Fruit fly (Drosophila melanogaster) whole organism, wandering third instar larva: ENCODE measurements around the gene Ork1.
A peak's percentile ranks its signal among the peaks of the same experiment; 100 is the strongest.

ENCODE experiments used
- Abd-B ChIP-seq: fragments of >200 bp; optimal IDR thresholded peaks from 2 replicates; lab custom pipeline; 2017; ENCODE audit warnings: missing biosample characterization, missing genetic modification characterization
- CG32264 ChIP-seq: fragments of 200-800 bp; sonication (Bioruptor generic); optimal IDR thresholded peaks from 2 replicates; lab custom pipeline; 2016; ENCODE audit warnings: missing biosample characterization, missing genetic modification characterization
- CG9705 ChIP-seq: fragments of 200-800 bp; sonication (Bioruptor generic); optimal IDR thresholded peaks from 2 replicates; lab custom pipeline; 2018; ENCODE audit warnings: missing biosample characterization, mild to moderate bottlenecking, missing genetic modification characterization
- Dfd ChIP-seq: fragments of >200 bp; optimal IDR thresholded peaks from 2 replicates; lab custom pipeline; 2017; ENCODE audit warnings: missing biosample characterization, missing genetic modification characterization
- Dif ChIP-seq: fragments of 200-275, 200-300 bp; sonication (Bioruptor generic); optimal IDR thresholded peaks from 2 replicates; lab custom pipeline; 2018; ENCODE audit warnings: missing biosample characterization, missing genetic modification characterization; ENCODE audit not compliant: partially characterized antibody
- GATAd ChIP-seq: sonication (Bioruptor generic); optimal IDR thresholded peaks from 2 replicates; lab custom pipeline; 2016; ENCODE audit warnings: missing biosample characterization, missing genetic modification characterization
- HLH106 ChIP-seq: fragments of 200-800 bp; optimal IDR thresholded peaks from 3 replicates; lab custom pipeline; 2019; ENCODE audit warnings: missing biosample characterization, mild to moderate bottlenecking, missing genetic modification characterization, moderate library complexity
- Hr78 ChIP-seq: fragments of >200 bp; optimal IDR thresholded peaks from 2 replicates; lab custom pipeline; 2017; ENCODE audit warnings: missing biosample characterization, missing genetic modification characterization
- Jra ChIP-seq: sonication (Bioruptor generic); optimal IDR thresholded peaks from 2 replicates; lab custom pipeline; 2016; ENCODE audit warnings: missing biosample characterization, missing genetic modification characterization
- N ChIP-seq: fragments of >200 bp; optimal IDR thresholded peaks from 2 replicates; lab custom pipeline; 2018; ENCODE audit warnings: missing biosample characterization, missing external identifiers, missing genetic modification characterization
- OdsH ChIP-seq: fragments of 200-800 bp; sonication (Bioruptor generic); optimal IDR thresholded peaks from 2 replicates; lab custom pipeline; 2016; ENCODE audit warnings: missing biosample characterization, mild to moderate bottlenecking, missing genetic modification characterization
- Rel ChIP-seq, 2 experiments: fragments of 200-800 bp; sonication (Bioruptor generic) in 1 of 2; optimal IDR thresholded peaks; 2 replicates in 1 of 2; 3 replicates in 1 of 2; lab custom pipeline; 2016 to 2019; ENCODE audit warnings: mild to moderate bottlenecking in 2 of 2, missing biosample characterization in 2 of 2, missing genetic modification characterization in 2 of 2, moderate library complexity in 1 of 2
- Sp1 ChIP-seq: fragments of 200-800 bp; sonication (Bioruptor generic); optimal IDR thresholded peaks from 3 replicates; lab custom pipeline; 2019; ENCODE audit warnings: missing biosample characterization, mild to moderate bottlenecking, missing genetic modification characterization, moderate library complexity
- Vsx2 ChIP-seq: fragments of 200-300, 225-300 bp; sonication (Bioruptor generic); optimal IDR thresholded peaks from 2 replicates; lab custom pipeline; 2018; ENCODE audit warnings: missing biosample characterization, missing genetic modification characterization; ENCODE audit not compliant: partially characterized antibody
- brk ChIP-seq: fragments of 200-800 bp; sonication (Bioruptor generic); optimal IDR thresholded peaks from 2 replicates; lab custom pipeline; 2016; ENCODE audit warnings: missing biosample characterization, mild to moderate bottlenecking, missing genetic modification characterization
- dl ChIP-seq, 2 experiments: fragments of 175-275, 200-275 bp in 1 of 2; fragments of 200-275 bp in 1 of 2; sonication (Bioruptor generic); optimal IDR thresholded peaks; lab custom pipeline; 2018; ENCODE audit warnings: mild to moderate bottlenecking in 2 of 2, missing biosample characterization in 2 of 2, missing genetic modification characterization in 2 of 2, moderate library complexity in 2 of 2; ENCODE audit not compliant: partially characterized antibody in 2 of 2, insufficient read depth in 1 of 2
- dmrt93B ChIP-seq: fragments of 200-800 bp; sonication (Bioruptor generic); optimal IDR thresholded peaks from 2 replicates; lab custom pipeline; 2018; ENCODE audit warnings: missing biosample characterization, mild to moderate bottlenecking, missing genetic modification characterization
- dsf ChIP-seq: sonication (Bioruptor generic); optimal IDR thresholded peaks from 2 replicates; lab custom pipeline; 2016; ENCODE audit warnings: missing biosample characterization, missing genetic modification characterization, borderline replicate concordance
- ey ChIP-seq: fragments of 200-800 bp; sonication (Bioruptor generic); optimal IDR thresholded peaks from 2 replicates; lab custom pipeline; 2016; ENCODE audit warnings: missing biosample characterization, missing genetic modification characterization
- fru ChIP-seq: fragments of 200-800 bp; sonication (Bioruptor generic); optimal IDR thresholded peaks from 3 replicates; lab custom pipeline; 2016; ENCODE audit warnings: missing biosample characterization, mild to moderate bottlenecking, missing genetic modification characterization
- jim ChIP-seq: fragments of 175-275, 200-325 bp; sonication (Bioruptor generic); optimal IDR thresholded peaks from 2 replicates; lab custom pipeline; 2016; ENCODE audit warnings: missing biosample characterization, mild to moderate bottlenecking, missing genetic modification characterization
- pan ChIP-seq: fragments of >200 bp; optimal IDR thresholded peaks from 2 replicates; lab custom pipeline; 2017
- psq ChIP-seq: fragments of 200-800 bp; sonication (Bioruptor generic); optimal IDR thresholded peaks from 3 replicates; lab custom pipeline; 2017; ENCODE audit warnings: missing biosample characterization, mild to moderate bottlenecking, missing genetic modification characterization, moderate library complexity
- sv ChIP-seq: fragments of 200-800 bp; sonication (Bioruptor generic); optimal IDR thresholded peaks from 3 replicates; lab custom pipeline; 2016; ENCODE audit warnings: missing biosample characterization, missing genetic modification characterization
- tai ChIP-seq: sonication (Bioruptor generic); optimal IDR thresholded peaks from 2 replicates; lab custom pipeline; 2016; ENCODE audit warnings: missing biosample characterization, missing genetic modification characterization
- usp ChIP-seq: fragments of >200 bp; optimal IDR thresholded peaks from 2 replicates; lab custom pipeline; 2017; ENCODE audit warnings: missing biosample characterization, missing genetic modification characterization
- woc ChIP-seq: sonication (Bioruptor generic); optimal IDR thresholded peaks from 2 replicates; lab custom pipeline; 2016; ENCODE audit warnings: missing biosample characterization, mild to moderate bottlenecking, missing genetic modification characterization

Ork1 gene

dm6 chrX:10926245-10926644 lies 35.2 kb upstream of the Ork1 start:
- no peak for TF ChIP-seq CG9705 (GFP tag; lab: Kevin White, UChicago)
- TF ChIP-seq Abd-B (GFP tag; lab: Kevin White, UChicago), result no peak
- TF ChIP-seq Sp1 (GFP tag; lab: Kevin White, UChicago), result no peak
- no peak for TF ChIP-seq jim (GFP tag; lab: Kevin White, UChicago)
- no peak for TF ChIP-seq fru (GFP tag; lab: Kevin White, UChicago)
- no peak for TF ChIP-seq HLH106

DNA sequence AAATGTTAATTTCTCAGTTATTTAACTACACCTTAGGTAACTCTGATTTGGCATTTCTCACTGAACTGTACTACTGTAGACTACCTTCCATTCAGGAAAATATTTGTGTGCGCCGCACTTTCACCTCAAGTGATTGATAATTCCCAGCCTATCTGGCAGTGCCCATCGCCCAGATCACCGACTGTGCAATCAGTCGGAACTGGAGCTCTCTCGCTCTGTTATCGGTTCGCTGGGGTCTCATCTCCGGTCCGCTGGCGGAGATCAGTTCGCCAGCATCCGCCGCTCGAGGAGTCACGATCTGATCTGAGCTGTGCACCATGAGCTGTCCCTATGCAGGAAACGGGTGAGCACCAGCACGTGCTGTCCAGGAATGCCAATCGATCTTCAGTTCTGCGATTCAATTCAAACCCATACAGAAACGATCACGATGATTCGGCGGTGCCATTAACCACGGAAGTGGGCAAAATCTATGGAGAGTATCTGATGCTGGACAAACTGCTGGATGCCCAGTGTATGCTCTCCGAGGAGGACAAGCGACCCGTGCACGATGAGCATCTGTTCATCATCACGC lies 32.7 kb upstream of the Ork1 start, which contains the start of gene v:
TSS of gene v (plus strand) at position 262 of the 571 bp plus-strand sequence.
- TF ChIP-seq usp (GFP tag; lab: Kevin White, UChicago) (peak; percentile 56), CG9705 (GFP tag; lab: Kevin White, UChicago) (no peak)

DNA sequence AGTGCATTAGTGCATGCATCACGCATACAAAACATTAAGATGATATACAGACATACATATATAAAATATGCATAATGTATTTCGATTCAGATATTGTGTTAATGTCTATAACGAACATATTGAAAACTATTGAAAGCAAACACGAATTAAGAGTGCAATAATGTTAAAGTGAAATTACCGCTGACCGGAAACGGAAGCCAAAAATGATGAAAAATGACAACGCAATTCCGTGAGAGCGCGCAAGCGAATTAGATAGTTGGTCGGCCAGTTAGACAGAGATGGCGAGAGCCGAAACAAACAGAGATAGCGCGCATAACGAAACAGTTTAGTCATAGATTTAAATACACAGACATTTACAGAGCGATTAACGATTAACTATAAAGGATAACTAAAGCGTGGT lies 31.1 kb upstream of the Ork1 start:
- TF ChIP-seq CG9705 (GFP tag; lab: Kevin White, UChicago) (no peak), Rel (GFP tag; optimal IDR thresholded peaks at IDR 0.05; lab: Kevin White, UChicago) (no peak), Rel (tag; optimal IDR thresholded peaks at IDR 0.05; lab: Kevin White, UChicago) (no peak), CG32264 (GFP tag; lab: Kevin White, UChicago) (no peak), OdsH (GFP tag; lab: Kevin White, UChicago) (no peak), jim (GFP tag; lab: Kevin White, UChicago) (no peak), GATAd (GFP tag; lab: Kevin White, UChicago) (no peak), Hr78 (GFP tag; lab: Kevin White, UChicago) (no peak), dsf (GFP tag; lab: Kevin White, UChicago) (no peak), sv (GFP tag; lab: Kevin White, UChicago) (no peak), Vsx2 (GFP tag; lab: Kevin White, UChicago) (no peak), HLH106 (no peak), woc (no peak)

- TF ChIP-seq sv (GFP tag; lab: Kevin White, UChicago) (no peak), dl (GFP tag; optimal IDR thresholded peaks at IDR 0.05; lab: Kevin White, UChicago; ENCODE audit: insufficient read depth in 1 of 2, partially characterized antibody in 2 of 2) (no peak), woc (no peak), OdsH (GFP tag; lab: Kevin White, UChicago) (no peak), brk (GFP tag; lab: Kevin White, UChicago) (no peak), tai (GFP tag; lab: Kevin White, UChicago) (no peak), N (GFP tag; lab: Kevin White, UChicago) (no peak), psq (no peak), Dif (no peak), ey (GFP tag; lab: Kevin White, UChicago) (no peak), dmrt93B (GFP tag; lab: Kevin White, UChicago) (no peak), dsf (GFP tag; lab: Kevin White, UChicago) (no peak), GATAd (GFP tag; lab: Kevin White, UChicago) (no peak), Vsx2 (GFP tag; lab: Kevin White, UChicago) (no peak), pan (lab: Kevin White, UChicago) (no peak)
Observed at dm6 chrX:10921665-10922064, 30.6 kb upstream of the Ork1 start.

DNA sequence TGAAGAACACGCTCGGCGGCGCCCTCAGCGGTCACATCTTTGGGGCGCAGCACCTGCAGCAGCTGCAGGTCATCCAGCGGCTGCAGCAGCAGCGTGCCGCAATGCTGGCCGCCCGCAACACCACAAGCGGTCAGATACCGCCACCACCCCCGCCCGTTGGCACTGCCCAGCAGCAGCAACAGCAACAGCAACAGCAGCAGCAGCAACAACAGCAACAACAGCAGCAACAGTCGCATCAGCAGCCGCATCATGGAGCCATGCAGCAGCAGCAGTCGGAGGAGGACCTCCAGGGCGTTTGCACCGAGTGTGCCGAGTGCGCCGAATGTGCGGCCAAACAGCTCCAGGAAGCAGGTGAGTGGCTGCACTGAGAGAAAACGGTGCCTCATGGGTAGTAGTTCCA lies 21.5 kb upstream of the Ork1 start:
- no peak for TF ChIP-seq Jra (GFP tag; lab: Kevin White, UChicago)
- no peak for TF ChIP-seq brk (GFP tag; lab: Kevin White, UChicago)
- TF ChIP-seq woc, result no peak
- no peak for TF ChIP-seq sv (GFP tag; lab: Kevin White, UChicago)
- TF ChIP-seq CG9705 (GFP tag; lab: Kevin White, UChicago), result no peak
- TF ChIP-seq Vsx2 (GFP tag; lab: Kevin White, UChicago), result no peak
- peak; percentile 61 for TF ChIP-seq Dfd (GFP tag; lab: Kevin White, UChicago)

DNA sequence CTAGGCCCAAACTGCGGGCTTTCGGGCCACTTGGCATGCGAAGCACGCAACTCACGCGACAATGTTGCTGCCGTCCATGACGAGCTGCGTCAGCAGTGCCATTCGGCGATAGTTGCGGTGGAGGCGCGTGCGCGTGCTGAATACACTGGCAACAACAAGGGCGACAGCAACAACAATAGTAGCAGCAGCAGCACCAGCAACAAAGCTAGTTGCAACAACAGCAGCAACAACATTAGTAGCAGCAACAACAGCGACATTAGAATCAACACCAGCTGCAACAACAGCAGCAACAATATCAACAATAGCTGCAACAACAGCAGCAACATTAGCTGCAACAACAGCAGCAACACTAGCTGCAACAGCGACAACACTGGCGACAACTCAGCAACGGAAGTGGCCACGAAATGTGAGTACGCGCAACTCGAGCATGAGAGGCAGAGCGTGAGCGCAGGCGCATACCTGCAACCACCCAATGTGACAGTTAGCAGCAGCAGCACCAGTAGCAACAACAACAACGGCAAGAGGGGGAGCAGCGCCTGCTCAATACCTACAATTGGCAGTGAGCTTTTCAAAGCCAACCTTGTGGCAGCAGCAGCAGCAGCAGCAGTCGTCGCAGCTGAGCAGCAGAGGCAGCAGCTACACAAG lies 15.3 kb upstream of the Ork1 start:
- TF ChIP-seq OdsH (GFP tag; lab: Kevin White, UChicago) (no peak), Dfd (GFP tag; lab: Kevin White, UChicago) (peak; percentile 36)
